Worm (Caenorhabditis elegans): ENCODE results near the gene C06H5.14.
"Not testable (repeated sequence)": the region's sequence is repeated elsewhere in the genome, so short reads cannot be mapped to it uniquely, and the experiment has no call there.

ce11 chrV:17865309-17865708 is 38.6 kb upstream of the C06H5.14 start, which contains the start of gene Y59A8A.8:
- TF ChIP-seq unc-62 (GFP tag; optimal IDR thresholded peaks at IDR 0.05); sem-4 (tag; optimal IDR thresholded peaks at IDR 0.05); ztf-11 (tag; optimal IDR thresholded peaks at IDR 0.05); lin-13 (GFP tag; optimal IDR thresholded peaks at IDR 0.05); elt-1 (tag; optimal IDR thresholded peaks at IDR 0.05); mab-5 (tag; optimal IDR thresholded peaks at IDR 0.05); R02D3.7 (tag; optimal IDR thresholded peaks at IDR 0.05); mdl-1 (tag; optimal IDR thresholded peaks at IDR 0.05); egl-27 (tag; optimal IDR thresholded peaks at IDR 0.05); blmp-1 (tag; optimal IDR thresholded peaks at IDR 0.05; ENCODE audit: insufficient read depth); sma-9 (GFP tag; optimal IDR thresholded peaks at IDR 0.05); sma-9 (tag; optimal IDR thresholded peaks at IDR 0.05): not testable (repeated sequence)

All from whole organism, L2 larva.